Worm (Caenorhabditis elegans) whole organism, young adult: ENCODE data around the gene nhr-228.

Source experiments
- F39B2.1 ChIP-seq: fragments of 200-800 bp; sonication (Bioruptor generic); IDR thresholded peaks from 2 replicates; pipeline ENCODE4 v1.3.6; 2022; ENCODE audit warnings: missing genetic modification reagents, missing genetic modification characterization, missing compliant biosample characterization
- rcor-1 ChIP-seq: fragments of 200-800 bp; sonication (Bioruptor generic); IDR thresholded peaks from 2 replicates; pipeline ENCODE4 v1.3.6; 2022; ENCODE audit warnings: missing genetic modification reagents, missing genetic modification characterization, missing compliant biosample characterization
- ztf-3 ChIP-seq: fragments of 200-800 bp; sonication (Bioruptor generic); optimal IDR thresholded peaks from 2 replicates; lab custom pipeline; 2018; ENCODE audit warnings: mild to moderate bottlenecking, missing genetic modification characterization, missing compliant biosample characterization
- ztf-6 ChIP-seq: fragments of 200-800 bp; sonication (Bioruptor generic); IDR thresholded peaks from 2 replicates; pipeline ENCODE4 v1.3.6; 2022; ENCODE audit warnings: missing genetic modification reagents, missing genetic modification characterization, missing compliant biosample characterization

DNA sequence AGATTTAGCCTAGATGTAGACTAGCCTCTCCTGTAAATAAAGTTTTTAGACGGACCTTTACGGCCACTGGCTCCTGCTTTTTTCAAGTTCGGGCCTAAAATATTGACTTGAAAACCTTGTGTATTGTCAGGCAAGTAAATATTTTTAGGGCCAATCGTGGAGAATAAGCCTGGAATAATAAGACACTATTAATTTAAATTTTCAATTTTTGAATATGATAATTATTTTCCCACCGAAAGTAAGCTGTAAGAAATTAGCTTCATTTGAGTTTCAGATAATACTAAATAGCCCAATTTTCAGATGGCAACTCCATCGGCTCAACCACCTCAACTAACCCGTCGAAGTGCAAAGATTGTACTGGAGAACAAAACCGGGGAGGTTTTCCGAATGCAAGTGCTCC, 44.8 kb downstream of the nhr-228 start, which contains the start of gene pud-4:
- no peak for TF ChIP-seq ztf-6 (GFP tag; lab: Robert Waterston, UW)
- TF ChIP-seq ztf-3 (GFP tag; lab: Kevin White, UChicago): no peak
- no peak for TF ChIP-seq F39B2.1 (GFP tag; lab: Robert Waterston, UW)
- TF ChIP-seq rcor-1 (GFP tag; lab: Robert Waterston, UW): no peak
